Fruit fly (Drosophila melanogaster) whole organism, prepupa: ENCODE measurements around the gene CG17359.

Experiments
- Blimp-1 ChIP-seq: fragments of 200-800 bp; sonication (Bioruptor generic); optimal IDR thresholded peaks from 3 replicates; lab custom pipeline; 2017; ENCODE audit warnings: missing biosample characterization, missing genetic modification characterization, mild to moderate bottlenecking, moderate library complexity, missing genetic modification reagents
- CG10631 ChIP-seq: fragments of 200-800 bp; sonication (Bioruptor generic); optimal IDR thresholded peaks from 2 replicates; lab custom pipeline; 2016; ENCODE audit warnings: missing biosample characterization, missing genetic modification characterization
- CG10669 ChIP-seq: fragments of 200-800 bp; sonication (Bioruptor generic); optimal IDR thresholded peaks from 3 replicates; lab custom pipeline; 2018; ENCODE audit warnings: missing biosample characterization, mild to moderate bottlenecking, missing genetic modification characterization, moderate library complexity
- CG11294 ChIP-seq: fragments of 200-800 bp; sonication (Bioruptor generic); IDR thresholded peaks from 2 replicates; pipeline ENCODE4 v1.3.6; 2022; ENCODE audit warnings: missing biosample characterization, missing genetic modification characterization
- CG11762 ChIP-seq: fragments of 200-800 bp; sonication (Bioruptor generic); optimal IDR thresholded peaks from 3 replicates; lab custom pipeline; 2016; ENCODE audit warnings: missing biosample characterization, missing genetic modification characterization; ENCODE audit not compliant: insufficient read depth
- CG11902 ChIP-seq: fragments of 200-800 bp; sonication (Bioruptor generic); optimal IDR thresholded peaks from 3 replicates; lab custom pipeline; 2016; ENCODE audit warnings: missing biosample characterization, missing genetic modification characterization
- CG15336 ChIP-seq: fragments of 200-800 bp; sonication (Bioruptor generic); IDR thresholded peaks from 2 replicates; pipeline ENCODE4 v1.3.6; 2022; ENCODE audit warnings: missing biosample characterization, missing genetic modification characterization
- CG16779 ChIP-seq: fragments of 200-800 bp; sonication (Bioruptor generic); optimal IDR thresholded peaks from 3 replicates; lab custom pipeline; 2017; ENCODE audit warnings: missing biosample characterization, mild to moderate bottlenecking, missing genetic modification characterization
- CG3032 ChIP-seq: fragments of 200-800 bp; optimal IDR thresholded peaks from 2 replicates; lab custom pipeline; 2019; ENCODE audit warnings: missing biosample characterization, mild to moderate bottlenecking, missing genetic modification characterization, moderate library complexity
- CG31627 ChIP-seq: fragments of 200-800 bp; sonication (Bioruptor generic); optimal IDR thresholded peaks from 3 replicates; lab custom pipeline; 2016; ENCODE audit warnings: missing biosample characterization, missing genetic modification characterization
- CG34406 ChIP-seq: fragments of 200-800 bp; sonication (Bioruptor generic); optimal IDR thresholded peaks from 3 replicates; lab custom pipeline; 2016; ENCODE audit warnings: missing biosample characterization, missing genetic modification characterization
- CG3919 ChIP-seq: fragments of 200-800 bp; sonication (Bioruptor generic); optimal IDR thresholded peaks from 3 replicates; lab custom pipeline; 2016; ENCODE audit warnings: missing biosample characterization, missing genetic modification characterization
- CG4318 ChIP-seq: fragments of 200-800 bp; sonication (Bioruptor generic); optimal IDR thresholded peaks from 3 replicates; lab custom pipeline; 2017; ENCODE audit warnings: missing biosample characterization, mild to moderate bottlenecking, missing genetic modification characterization
- CG6163 ChIP-seq: fragments of 200-800 bp; sonication (Bioruptor generic); IDR thresholded peaks from 3 replicates; pipeline ENCODE4 v1.3.6; 2022; ENCODE audit warnings: missing biosample characterization, missing genetic modification characterization
- CG6792 ChIP-seq: fragments of 200-800 bp; sonication (Bioruptor generic); optimal IDR thresholded peaks from 3 replicates; lab custom pipeline; 2016; ENCODE audit warnings: missing biosample characterization, missing genetic modification characterization
- CG6808 ChIP-seq: fragments of 200-800 bp; sonication (Bioruptor generic); optimal IDR thresholded peaks from 3 replicates; lab custom pipeline; 2017; ENCODE audit warnings: missing biosample characterization, missing genetic modification characterization, mild to moderate bottlenecking, moderate library complexity, missing genetic modification reagents
- CG6854 ChIP-seq: fragments of 200-800 bp; sonication (Bioruptor generic); optimal IDR thresholded peaks from 2 replicates; lab custom pipeline; 2017; ENCODE audit warnings: missing biosample characterization, mild to moderate bottlenecking, missing genetic modification characterization
- CG8119 ChIP-seq: fragments of 200-800 bp; sonication (Bioruptor generic); IDR thresholded peaks from 3 replicates; pipeline ENCODE4 v1.3.6; 2022; ENCODE audit warnings: missing biosample characterization, missing genetic modification characterization
- CG8319 ChIP-seq: fragments of 200-800 bp; sonication (Bioruptor generic); optimal IDR thresholded peaks from 3 replicates; lab custom pipeline; 2016; ENCODE audit warnings: missing biosample characterization, missing genetic modification characterization
- CG8632 ChIP-seq: fragments of 200-800 bp; sonication (Bioruptor generic); optimal IDR thresholded peaks from 3 replicates; lab custom pipeline; 2016; ENCODE audit warnings: missing biosample characterization, missing genetic modification characterization
- CG9139 ChIP-seq: fragments of 200-800 bp; sonication (Bioruptor generic); optimal IDR thresholded peaks from 3 replicates; lab custom pipeline; 2017; ENCODE audit warnings: missing biosample characterization, mild to moderate bottlenecking, missing genetic modification characterization
- Eip75B ChIP-seq: fragments of 200-800 bp; sonication (Bioruptor generic); optimal IDR thresholded peaks from 3 replicates; lab custom pipeline; 2016; ENCODE audit warnings: missing biosample characterization, missing genetic modification characterization
- Ets21C ChIP-seq: fragments of 200-800 bp; sonication (Bioruptor generic); optimal IDR thresholded peaks from 3 replicates; lab custom pipeline; 2016; ENCODE audit warnings: missing biosample characterization, missing genetic modification characterization
- Ets96B ChIP-seq: fragments of 200-800 bp; optimal IDR thresholded peaks from 2 replicates; lab custom pipeline; 2019; ENCODE audit warnings: missing biosample characterization, mild to moderate bottlenecking, missing genetic modification characterization, moderate library complexity
- Gug ChIP-seq: fragments of 200-800 bp; sonication (Bioruptor generic); IDR thresholded peaks from 2 replicates; pipeline ENCODE4 v1.3.6; 2022; ENCODE audit warnings: missing biosample characterization, missing genetic modification characterization
- Hr39 ChIP-seq: fragments of 200-800 bp; sonication (Bioruptor generic); optimal IDR thresholded peaks from 2 replicates; lab custom pipeline; 2016; ENCODE audit warnings: missing biosample characterization, missing genetic modification characterization
- Hr4 ChIP-seq: fragments of 200-800 bp; sonication (Bioruptor generic); optimal IDR thresholded peaks from 3 replicates; lab custom pipeline; 2016; ENCODE audit warnings: missing biosample characterization, missing genetic modification characterization
- Lpt ChIP-seq: fragments of 200-800 bp; sonication (Bioruptor generic); optimal IDR thresholded peaks from 3 replicates; lab custom pipeline; 2016; ENCODE audit warnings: missing biosample characterization, missing genetic modification characterization
- OdsH ChIP-seq: fragments of 200-800 bp; sonication (Bioruptor generic); optimal IDR thresholded peaks from 3 replicates; lab custom pipeline; 2016; ENCODE audit warnings: missing biosample characterization, missing genetic modification characterization
- Smox ChIP-seq: fragments of 200-800 bp; sonication (Bioruptor generic); optimal IDR thresholded peaks from 3 replicates; lab custom pipeline; 2016; ENCODE audit warnings: missing biosample characterization, missing genetic modification characterization
- Sox102F ChIP-seq: fragments of 200-800 bp; sonication (Bioruptor generic); optimal IDR thresholded peaks from 2 replicates; lab custom pipeline; 2016; ENCODE audit warnings: missing biosample characterization, mild to moderate bottlenecking, missing genetic modification characterization
- Sox14 ChIP-seq: fragments of 200-800 bp; sonication (Bioruptor generic); optimal IDR thresholded peaks from 3 replicates; lab custom pipeline; 2016; ENCODE audit warnings: missing biosample characterization, missing genetic modification characterization
- achi ChIP-seq: fragments of 200-800 bp; sonication (Bioruptor generic); optimal IDR thresholded peaks from 3 replicates; lab custom pipeline; 2016; ENCODE audit warnings: missing biosample characterization, missing genetic modification characterization
- acj6 ChIP-seq: fragments of 200-800 bp; sonication (Bioruptor generic); optimal IDR thresholded peaks from 3 replicates; lab custom pipeline; 2016; ENCODE audit warnings: missing biosample characterization, missing genetic modification characterization
- cyc ChIP-seq: fragments of 200-800 bp; sonication (Bioruptor generic); optimal IDR thresholded peaks from 3 replicates; lab custom pipeline; 2016; ENCODE audit warnings: missing biosample characterization, missing genetic modification characterization
- eg ChIP-seq: fragments of 200-800 bp; sonication (Bioruptor generic); IDR thresholded peaks from 3 replicates; pipeline ENCODE4 v1.3.6; 2022; ENCODE audit warnings: missing biosample characterization, missing genetic modification characterization
- esn ChIP-seq: fragments of 200-800 bp; sonication (Bioruptor generic); optimal IDR thresholded peaks from 2 replicates; lab custom pipeline; 2016; ENCODE audit warnings: missing biosample characterization, mild to moderate bottlenecking, missing genetic modification characterization, moderate library complexity
- fd85E ChIP-seq: fragments of 200-800 bp; sonication (Bioruptor generic); optimal IDR thresholded peaks from 3 replicates; lab custom pipeline; 2016; ENCODE audit warnings: missing biosample characterization, missing genetic modification characterization
- lz ChIP-seq: fragments of 200-800 bp; sonication (Bioruptor generic); optimal IDR thresholded peaks from 3 replicates; lab custom pipeline; 2016; ENCODE audit warnings: missing biosample characterization, missing genetic modification characterization
- salr ChIP-seq, 2 experiments: fragments of 200-800 bp; sonication (Bioruptor generic); optimal IDR thresholded peaks; 3 replicates each; lab custom pipeline; 2016 to 2018; ENCODE audit warnings: missing biosample characterization in 2 of 2, missing genetic modification characterization in 2 of 2, mild to moderate bottlenecking in 1 of 2
- spab ChIP-seq: fragments of 200-800 bp; sonication (Bioruptor generic); optimal IDR thresholded peaks from 2 replicates; lab custom pipeline; 2017; ENCODE audit warnings: missing biosample characterization, mild to moderate bottlenecking, missing genetic modification characterization, missing genetic modification reagents
- ss ChIP-seq, 2 experiments: fragments of 200-800 bp; sonication (Bioruptor generic); optimal IDR thresholded peaks; 2 replicates in 1 of 2; 3 replicates in 1 of 2; lab custom pipeline; 2017 to 2018; ENCODE audit warnings: mild to moderate bottlenecking in 2 of 2, missing biosample characterization in 2 of 2, missing genetic modification characterization in 2 of 2, moderate library complexity in 1 of 2
- svp ChIP-seq: fragments of 200-800 bp; sonication (Bioruptor generic); peaks from one replicate; lab custom pipeline; 2016; ENCODE audit warnings: missing biosample characterization, missing genetic modification characterization
- topi ChIP-seq: fragments of 200-800 bp; sonication (Bioruptor generic); optimal IDR thresholded peaks from 3 replicates; lab custom pipeline; 2016; ENCODE audit warnings: missing biosample characterization, missing genetic modification characterization
- vri ChIP-seq: fragments of 200-800 bp; sonication (Bioruptor generic); optimal IDR thresholded peaks from 3 replicates; lab custom pipeline; 2016; ENCODE audit warnings: missing biosample characterization, mild to moderate bottlenecking, missing genetic modification characterization

CG17359 gene

dm6 chr3L:13964635-13965501 lies 34.2 kb downstream of the CG17359 start, which contains the start of the genes Meics, Nxf3 and ssp2:
TSS of gene Meics (minus strand) at chr3L:13964702.
TSS of gene Nxf3 (plus strand) at chr3L:13965203.
TSS of gene ssp2 (plus strand) at chr3L:13965203.
- TF ChIP-seq CG10631 (no peak), acj6 (peak; percentile 23), Blimp-1 (GFP tag; lab: Kevin White, UChicago) (peak; percentile 100), CG15336 (GFP tag; lab: Robert Waterston, UW) (0 out of 2 replicates have a peak, but pooled peaks have one; percentile 6), lz (GFP tag; lab: Kevin White, UChicago) (peak; percentile 17), Sox14 (no peak), Smox (GFP tag; lab: Kevin White, UChicago) (no peak), CG4318 (no peak), CG3032 (tag; lab: Kevin White, UChicago) (peak; percentile 20), cyc (GFP tag; lab: Kevin White, UChicago) (peak; percentile 2), esn (GFP tag; lab: Kevin White, UChicago) (peak; percentile 19), Hr39 (peak; percentile 38), CG31627 (GFP tag; lab: Kevin White, UChicago) (peak; percentile 39)

DNA sequence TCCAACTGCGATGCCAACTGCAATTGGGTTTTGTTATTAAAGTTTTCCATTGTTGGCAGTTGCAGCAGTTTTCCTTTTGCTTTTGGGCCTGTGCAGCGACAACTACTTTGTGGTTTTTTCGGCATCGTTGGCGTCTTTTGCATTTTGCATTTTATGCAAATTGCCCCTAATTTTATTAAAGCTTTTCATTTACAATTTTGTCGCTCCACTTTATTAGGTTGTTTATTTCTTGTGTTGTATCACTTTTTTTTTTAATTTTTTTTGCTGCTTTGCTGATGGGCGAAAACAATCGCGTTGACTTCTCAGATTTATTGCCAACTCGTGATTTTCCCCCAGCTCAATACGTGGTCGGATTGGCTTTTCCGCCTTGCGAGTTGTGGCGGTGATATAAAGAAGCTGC lies 41.3 kb downstream of the CG17359 start:
- TF ChIP-seq salr (GFP tag; optimal IDR thresholded peaks at IDR 0.05; lab: Kevin White, UChicago) (no peak), svp (GFP tag; lab: Kevin White, UChicago) (no peak), CG8319 (GFP tag; lab: Kevin White, UChicago) (no peak), Sox14 (no peak), CG3919 (GFP tag; lab: Kevin White, UChicago) (no peak)
- TF ChIP-seq, all 60 proteins: peak for 0

DNA sequence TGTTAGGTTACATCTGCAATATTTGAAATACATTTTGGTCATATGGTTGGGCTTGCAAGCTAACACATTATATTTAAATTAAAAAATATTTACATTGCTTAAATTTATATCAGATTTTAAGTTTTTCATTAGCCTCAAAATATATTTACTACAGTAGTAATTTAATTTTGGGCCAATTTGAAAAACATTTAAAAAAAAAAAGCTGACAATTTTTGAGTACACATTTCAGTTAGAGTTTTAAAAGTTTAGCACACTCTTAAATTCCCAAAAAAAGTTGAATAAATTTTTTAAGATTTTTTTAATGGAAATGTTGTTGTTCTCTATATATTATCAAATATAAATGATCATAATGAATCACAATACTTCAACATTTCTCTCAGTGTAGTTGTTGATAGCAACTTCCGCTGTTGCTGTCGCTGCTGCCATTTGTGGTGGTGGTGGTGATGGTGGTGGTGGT lies 41.8 kb downstream of the CG17359 start:
- TF ChIP-seq CG11762 (peak; percentile 34), vri (no peak), CG6854 (no peak), Hr39 (no peak), achi (GFP tag; lab: Kevin White, UChicago) (peak; percentile 52), eg (peak; percentile 64; the same call in 1 of the 3 replicates), OdsH (GFP tag; lab: Kevin White, UChicago) (peak; percentile 74), Gug (GFP tag; lab: Robert Waterston, UW) (0 out of 2 replicates have a peak, but pooled peaks have one; percentile 28), CG4318 (peak; percentile 87), topi (GFP tag; lab: Kevin White, UChicago) (peak; percentile 12), Ets96B (tag; lab: Kevin White, UChicago) (peak; percentile 35), CG6792 (GFP tag; lab: Kevin White, UChicago) (peak; percentile 15), cyc (GFP tag; lab: Kevin White, UChicago) (no peak), CG8119 (GFP tag; lab: Robert Waterston, UW) (peak; percentile 74), CG10631 (peak; percentile 60), CG11902 (GFP tag; lab: Kevin White, UChicago) (no peak), CG10669 (GFP tag; lab: Kevin White, UChicago) (peak; percentile 12), CG6808 (GFP tag; lab: Kevin White, UChicago) (peak; percentile 27), ss (GFP tag; optimal IDR thresholded peaks at IDR 0.05; lab: Kevin White, UChicago) (no peak), CG11294 (GFP tag; lab: Robert Waterston, UW) (no peak), Hr4 (GFP tag; lab: Kevin White, UChicago) (peak; percentile 89), Eip75B (GFP tag; lab: Kevin White, UChicago) (peak; percentile 51), svp (GFP tag; lab: Kevin White, UChicago) (no peak), CG34406 (GFP tag; lab: Kevin White, UChicago) (peak; percentile 26), CG9139 (GFP tag; lab: Kevin White, UChicago) (no peak), acj6 (peak; percentile 59), CG6163 (GFP tag; lab: Robert Waterston, UW) (no peak), spab (GFP tag; lab: Kevin White, UChicago) (peak; percentile 34), fd85E (no peak), Sox102F (GFP tag; lab: Kevin White, UChicago) (no peak), CG8632 (GFP tag; lab: Kevin White, UChicago) (no peak), CG15336 (GFP tag; lab: Robert Waterston, UW) (peak; percentile 71), Lpt (peak; percentile 75), CG16779 (tag; lab: Kevin White, UChicago) (no peak), Ets21C (GFP tag; lab: Kevin White, UChicago) (no peak), CG8319 (GFP tag; lab: Kevin White, UChicago) (peak; percentile 8)
